Worm (Caenorhabditis elegans): ENCODE data around the gene str-14.

Gene str-14

ce11 chrV:16460866-16461265 is 5.9 kb upstream of the str-14 start, which contains the start of gene srh-142:
srh-142 (minus strand) TSS chrV:16460966.
- no peak for TF ChIP-seq ceh-48 (tag; optimal IDR thresholded peaks at IDR 0.05)
- TF ChIP-seq ztf-16 (tag; optimal IDR thresholded peaks at IDR 0.05), result no peak
- no peak for TF ChIP-seq nfya-1 (tag; optimal IDR thresholded peaks at IDR 0.05)
- TF ChIP-seq pha-4 (tag; optimal IDR thresholded peaks at IDR 0.05), result no peak

ce11 chrV:16459377-16459776 is 4.4 kb upstream of the str-14 start:
- TF ChIP-seq unc-3 (GFP tag; conservative IDR thresholded peaks at IDR 0.05) (no peak), unc-3 (tag; optimal IDR thresholded peaks at IDR 0.05) (no peak), C38D4.7 (GFP tag; optimal IDR thresholded peaks at IDR 0.05) (no peak), nhr-11 (tag; optimal IDR thresholded peaks at IDR 0.05) (no peak), elt-2 (tag; optimal IDR thresholded peaks at IDR 0.05) (no peak), pag-3 (tag; optimal IDR thresholded peaks at IDR 0.05; ENCODE audit: borderline replicate concordance) (no peak), lim-6 (tag; optimal IDR thresholded peaks at IDR 0.05) (no peak)

DNA sequence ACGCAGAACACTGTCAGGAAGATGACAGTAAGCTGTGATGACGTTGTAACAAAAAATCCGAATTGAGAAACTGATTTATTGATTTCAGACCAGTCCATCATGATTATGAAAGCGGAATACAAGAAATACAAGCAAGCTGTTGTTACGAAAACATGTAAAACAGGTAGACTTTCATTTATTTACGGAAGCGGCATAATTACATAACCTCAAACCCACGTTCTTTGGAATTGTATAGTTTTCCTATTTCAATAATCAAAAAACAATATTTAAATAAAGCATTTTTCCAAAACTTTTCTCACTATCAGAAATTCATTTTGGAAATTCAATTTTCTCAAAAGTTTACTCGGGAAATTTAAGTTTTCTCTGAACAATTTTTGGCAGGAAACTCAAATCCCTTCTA is 3.7 kb upstream of the str-14 start, which contains the start of gene str-15:
Gene str-15, minus strand, starts transcription at position 101 of the 400 bp plus-strand sequence.
- no peak for TF ChIP-seq ceh-18 (tag; optimal IDR thresholded peaks at IDR 0.05)
- no peak for TF ChIP-seq eyg-1 (tag; optimal IDR thresholded peaks at IDR 0.05)

DNA sequence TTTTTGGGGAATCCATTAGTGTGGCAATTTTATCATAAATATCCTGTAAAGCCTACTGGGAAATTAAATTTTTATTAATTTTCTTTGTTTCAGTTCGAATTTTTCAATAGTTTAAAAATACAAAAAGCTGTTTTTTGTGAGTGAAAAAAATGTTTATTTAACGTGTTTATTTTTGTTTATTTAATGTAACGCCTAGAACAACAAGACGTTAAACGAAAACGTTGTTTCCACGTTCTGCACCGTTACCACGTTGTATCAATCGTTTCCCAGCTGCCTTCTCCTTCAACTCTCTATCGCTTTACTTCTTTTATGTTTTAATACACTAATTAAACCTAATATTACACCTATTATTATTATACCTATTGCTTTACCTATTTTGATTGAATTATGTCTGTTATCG is 7.2 kb downstream of the str-14 start, which contains the start of gene T08G3.13:
Gene T08G3.13, plus strand, starts transcription at position 301 of the 400 bp plus-strand sequence.
- TF ChIP-seq hlh-6 (tag; optimal IDR thresholded peaks at IDR 0.05), result no peak

DNA sequence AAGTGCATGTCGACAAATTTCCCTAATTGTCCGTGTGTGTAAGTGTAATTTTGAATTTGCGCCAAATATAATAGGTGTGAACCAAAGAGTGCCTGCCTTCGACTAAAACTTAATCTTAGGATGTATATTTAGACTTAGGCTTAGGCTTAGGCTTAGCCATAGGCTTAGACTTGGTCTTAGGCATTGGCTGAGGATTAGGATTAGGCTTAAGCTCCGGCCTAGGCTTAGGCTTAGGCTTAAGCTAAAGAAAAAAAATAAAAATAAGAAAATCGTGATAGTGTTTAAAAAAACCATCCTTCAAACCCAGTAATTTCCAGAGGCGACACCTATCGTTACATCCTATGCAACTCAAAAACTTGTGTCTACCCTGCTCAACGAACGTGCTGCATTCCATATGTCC is 8.8 kb downstream of the str-14 start:
- TF ChIP-seq pqm-1 (tag; optimal IDR thresholded peaks at IDR 0.05) (no peak), elt-2 (tag; optimal IDR thresholded peaks at IDR 0.05) (no peak), pros-1 (tag; optimal IDR thresholded peaks at IDR 0.05) (no peak), hlh-30 (tag; optimal IDR thresholded peaks at IDR 0.05; ENCODE audit: insufficient read depth) (no peak), gmeb-2 (tag; optimal IDR thresholded peaks at IDR 0.05) (no peak), dve-1 (tag; optimal IDR thresholded peaks at IDR 0.05) (peak; percentile 70), ets-4 (tag; optimal IDR thresholded peaks at IDR 0.05) (no peak), rnt-1 (tag; optimal IDR thresholded peaks at IDR 0.05) (no peak)

DNA sequence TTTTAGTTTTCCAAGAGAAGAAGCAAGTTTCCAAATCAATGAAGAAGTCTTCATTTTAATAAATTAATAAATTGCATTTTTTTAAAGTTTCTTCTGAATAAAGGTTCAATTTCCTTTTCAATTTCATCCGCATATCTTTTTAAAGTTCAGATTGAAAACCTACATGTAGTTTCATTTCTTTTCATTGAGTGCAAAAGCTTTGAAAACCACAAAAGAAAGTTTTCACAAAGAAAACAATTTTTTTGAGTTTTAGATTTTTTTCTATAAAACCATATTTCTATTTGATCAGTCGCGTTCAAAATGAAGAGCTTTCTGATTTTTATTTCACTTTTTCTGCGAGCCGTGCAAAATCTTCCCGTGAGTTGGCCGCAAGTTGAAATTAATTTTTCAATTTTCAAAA is 9.3 kb downstream of the str-14 start, which contains the start of gene T08G3.6:
Gene T08G3.6, plus strand, starts transcription at position 301 of the 400 bp plus-strand sequence.
- TF ChIP-seq syd-9 (tag; optimal IDR thresholded peaks at IDR 0.05) (no peak), pag-3 (tag; optimal IDR thresholded peaks at IDR 0.05; ENCODE audit: borderline replicate concordance) (no peak), sox-2 (GFP tag; IDR thresholded peaks at IDR 0.05) (no peak), ets-4 (tag; optimal IDR thresholded peaks at IDR 0.05) (no peak)

ce11 chrV:16443626-16444025 is 11.3 kb downstream of the str-14 start, which contains the start of gene srh-141:
srh-141 (plus strand) TSS chrV:16443926.
- no peak for TF ChIP-seq ttx-3 (tag; optimal IDR thresholded peaks at IDR 0.05)
- no peak for TF ChIP-seq tbx-2 (tag; optimal IDR thresholded peaks at IDR 0.05)

ce11 chrV:16437546-16437945 is 17.4 kb downstream of the str-14 start, which contains the start of gene F26D2.15:
F26D2.15 (plus strand) TSS chrV:16437846.
- TF ChIP-seq ceh-14 (tag; optimal IDR thresholded peaks at IDR 0.05) (no peak), nhr-11 (tag; optimal IDR thresholded peaks at IDR 0.05) (no peak), hlh-15 (tag; optimal IDR thresholded peaks at IDR 0.05) (no peak)
